Fruit fly (Drosophila melanogaster) whole organism, embryonic: ENCODE results near the gene CG34268.
A peak's percentile ranks its signal among the peaks of the same experiment; 100 is the strongest.

Source experiments
- Atf-2 ChIP-seq: fragments of 200-800 bp; sonication (Bioruptor generic); optimal IDR thresholded peaks from 2 replicates; lab custom pipeline; 2016; ENCODE audit warnings: missing biosample characterization, missing genetic modification characterization
- CG10462 ChIP-seq: fragments of 200-800 bp; sonication (Bioruptor generic); optimal IDR thresholded peaks from 2 replicates; lab custom pipeline; 2016; ENCODE audit warnings: missing biosample characterization, missing genetic modification characterization
- CG11560 ChIP-seq: fragments of 200-800 bp; sonication (Bioruptor generic); IDR thresholded peaks from 3 replicates; pipeline ENCODE4 v1.3.6; 2022; ENCODE audit warnings: missing biosample characterization, missing genetic modification characterization
- CG12391 ChIP-seq: fragments of 200-800 bp; sonication (Bioruptor generic); optimal IDR thresholded peaks from 3 replicates; lab custom pipeline; 2018; ENCODE audit warnings: missing biosample characterization, mild to moderate bottlenecking, missing genetic modification characterization, moderate library complexity
- CG13894 ChIP-seq: fragments of 200-800 bp; sonication (Bioruptor generic); optimal IDR thresholded peaks from 3 replicates; lab custom pipeline; 2018; ENCODE audit warnings: missing biosample characterization, mild to moderate bottlenecking, missing genetic modification characterization, moderate library complexity
- CG17359 ChIP-seq: fragments of 200-800 bp; sonication (Bioruptor generic); optimal IDR thresholded peaks from 3 replicates; lab custom pipeline; 2018; ENCODE audit warnings: missing biosample characterization, mild to moderate bottlenecking, missing genetic modification characterization, moderate library complexity
- CG17385 ChIP-seq: fragments of 200-800 bp; sonication (Bioruptor generic); optimal IDR thresholded peaks from 3 replicates; lab custom pipeline; 2018; ENCODE audit warnings: missing biosample characterization, mild to moderate bottlenecking, missing genetic modification characterization
- CG17802 ChIP-seq: fragments of 200-800 bp; sonication (Bioruptor generic); optimal IDR thresholded peaks from 2 replicates; lab custom pipeline; 2018; ENCODE audit warnings: missing biosample characterization, mild to moderate bottlenecking, missing genetic modification characterization, moderate library complexity
- CG17829 ChIP-seq: fragments of 200-800 bp; optimal IDR thresholded peaks from 2 replicates; lab custom pipeline; 2019; ENCODE audit warnings: missing biosample characterization, mild to moderate bottlenecking, missing genetic modification characterization, moderate library complexity
- CG18262 ChIP-seq: fragments of 200-800 bp; optimal IDR thresholded peaks from 3 replicates; lab custom pipeline; 2019; ENCODE audit warnings: missing biosample characterization, mild to moderate bottlenecking, missing genetic modification characterization, moderate library complexity
- CG4328 ChIP-seq: fragments of 200-800 bp; sonication (Bioruptor generic); optimal IDR thresholded peaks from 3 replicates; lab custom pipeline; 2017; ENCODE audit warnings: missing biosample characterization, missing genetic modification reagents, missing genetic modification characterization
- CG4360 ChIP-seq: fragments of 200-800 bp; sonication (Bioruptor generic); IDR thresholded peaks from 2 replicates; pipeline ENCODE4 v1.3.6; 2022; ENCODE audit warnings: missing biosample characterization, missing genetic modification characterization
- CG4707 ChIP-seq: fragments of 200-800 bp; sonication (Bioruptor generic); optimal IDR thresholded peaks from 2 replicates; lab custom pipeline; 2018; ENCODE audit warnings: missing biosample characterization, mild to moderate bottlenecking, missing genetic modification characterization, moderate library complexity
- CG6175 ChIP-seq: fragments of 200-800 bp; sonication (Bioruptor generic); IDR thresholded peaks from 3 replicates; pipeline ENCODE4 v1.3.6; 2022; ENCODE audit warnings: missing biosample characterization, missing genetic modification characterization
- CG6791 ChIP-seq: fragments of 200-800 bp; sonication (Bioruptor generic); IDR thresholded peaks from 3 replicates; pipeline ENCODE4 v1.3.6; 2022; ENCODE audit warnings: missing biosample characterization, missing genetic modification characterization; ENCODE audit not compliant: partially characterized antibody
- CG7372 ChIP-seq: fragments of 200-800 bp; sonication (Bioruptor generic); IDR thresholded peaks from 2 replicates; pipeline ENCODE4 v1.3.6; 2022; ENCODE audit warnings: missing biosample characterization, missing genetic modification characterization
- CG7556 ChIP-seq: fragments of 200-800 bp; sonication (Bioruptor generic); optimal IDR thresholded peaks from 2 replicates; lab custom pipeline; 2017; ENCODE audit warnings: missing biosample characterization, mild to moderate bottlenecking, missing genetic modification characterization
- CG8281 ChIP-seq: fragments of 200-800 bp; sonication (Bioruptor generic); optimal IDR thresholded peaks from 2 replicates; lab custom pipeline; 2018; ENCODE audit warnings: missing biosample characterization, mild to moderate bottlenecking, missing genetic modification characterization, moderate library complexity
- CG9437 ChIP-seq: fragments of 200-800 bp; sonication (Bioruptor generic); optimal IDR thresholded peaks from 2 replicates; lab custom pipeline; 2018; ENCODE audit warnings: missing biosample characterization, mild to moderate bottlenecking, missing genetic modification characterization
- Fer3 ChIP-seq: fragments of 200-800 bp; sonication (Bioruptor generic); optimal IDR thresholded peaks from 2 replicates; lab custom pipeline; 2018; ENCODE audit warnings: missing biosample characterization, mild to moderate bottlenecking, missing genetic modification characterization, moderate library complexity
- HHEX ChIP-seq: fragments of 200-800 bp; sonication (Bioruptor generic); optimal IDR thresholded peaks from 3 replicates; lab custom pipeline; 2017; ENCODE audit warnings: missing biosample characterization, mild to moderate bottlenecking, missing genetic modification characterization, missing genetic modification reagents
- HLH4C ChIP-seq: fragments of 200-800 bp; sonication (Bioruptor generic); IDR thresholded peaks from 3 replicates; pipeline ENCODE4 v1.3.6; 2022; ENCODE audit warnings: missing biosample characterization, missing genetic modification characterization; ENCODE audit not compliant: partially characterized antibody
- Xrp1 ChIP-seq: fragments of 200-800 bp; sonication (Bioruptor generic); IDR thresholded peaks from 2 replicates; pipeline ENCODE4 v1.3.6; 2022; ENCODE audit warnings: missing biosample characterization, missing genetic modification characterization
- abd-A ChIP-seq: fragments of 200-800 bp; sonication (Bioruptor generic); optimal IDR thresholded peaks from 3 replicates; lab custom pipeline; 2019; ENCODE audit warnings: missing biosample characterization, mild to moderate bottlenecking, missing genetic modification characterization, moderate library complexity
- br ChIP-seq: fragments of >200 bp; optimal IDR thresholded peaks from 2 replicates; lab custom pipeline; 2017
- btn ChIP-seq: fragments of 200-800 bp; sonication (Bioruptor generic); optimal IDR thresholded peaks from 2 replicates; lab custom pipeline; 2016; ENCODE audit warnings: missing biosample characterization, missing genetic modification characterization
- cg ChIP-seq: fragments of 200-800 bp; sonication (Bioruptor generic); optimal IDR thresholded peaks from 3 replicates; lab custom pipeline; 2019; ENCODE audit warnings: missing biosample characterization, mild to moderate bottlenecking, missing genetic modification characterization, moderate library complexity
- crol ChIP-seq: fragments of 200-800 bp; sonication (Bioruptor generic); IDR thresholded peaks from 2 replicates; pipeline ENCODE4 v1.3.6; 2022; ENCODE audit warnings: missing biosample characterization, missing genetic modification characterization
- cwo ChIP-seq: fragments of 200-800 bp; sonication (Bioruptor generic); optimal IDR thresholded peaks from 3 replicates; lab custom pipeline; 2017; ENCODE audit warnings: missing biosample characterization, missing genetic modification characterization, mild to moderate bottlenecking, moderate library complexity, missing genetic modification reagents
- exex ChIP-seq: fragments of 200-800 bp; sonication (Bioruptor generic); optimal IDR thresholded peaks from 4 replicates; lab custom pipeline; 2018; ENCODE audit warnings: missing biosample characterization, mild to moderate bottlenecking, missing genetic modification characterization, moderate library complexity
- eyg ChIP-seq: fragments of 200-800 bp; sonication (Bioruptor generic); optimal IDR thresholded peaks from 3 replicates; lab custom pipeline; 2016; ENCODE audit warnings: missing biosample characterization, missing genetic modification characterization
- gsb ChIP-seq: fragments of 200-800 bp; sonication (Bioruptor generic); IDR thresholded peaks from 2 replicates; pipeline ENCODE4 v1.3.6; 2022; ENCODE audit warnings: missing biosample characterization, missing genetic modification characterization
- jumu ChIP-seq: fragments of 200-800 bp; sonication (Bioruptor generic); optimal IDR thresholded peaks from 3 replicates; lab custom pipeline; 2016; ENCODE audit warnings: missing biosample characterization, missing genetic modification characterization
- nau ChIP-seq: fragments of 200-800 bp; sonication (Bioruptor generic); optimal IDR thresholded peaks from 3 replicates; lab custom pipeline; 2017; ENCODE audit warnings: missing biosample characterization, mild to moderate bottlenecking, missing genetic modification characterization, missing genetic modification reagents
- oc ChIP-seq: fragments of 200-800 bp; sonication (Bioruptor generic); optimal IDR thresholded peaks from 2 replicates; lab custom pipeline; 2018; ENCODE audit warnings: missing biosample characterization, mild to moderate bottlenecking, missing genetic modification characterization, moderate library complexity
- pb ChIP-seq: fragments of 200-800 bp; sonication (Bioruptor generic); optimal IDR thresholded peaks from 3 replicates; lab custom pipeline; 2016; ENCODE audit warnings: missing biosample characterization, missing genetic modification characterization
- pfk ChIP-seq: fragments of 200-800 bp; sonication (Bioruptor generic); optimal IDR thresholded peaks from 2 replicates; lab custom pipeline; 2018; ENCODE audit warnings: missing biosample characterization, mild to moderate bottlenecking, missing genetic modification characterization, moderate library complexity
- psq ChIP-seq: fragments of 200-800 bp; sonication (Bioruptor generic); optimal IDR thresholded peaks from 2 replicates; lab custom pipeline; 2017; ENCODE audit warnings: missing biosample characterization, missing genetic modification characterization
- run ChIP-seq: fragments of 200-800 bp; sonication (Bioruptor generic); optimal IDR thresholded peaks from 3 replicates; lab custom pipeline; 2018; ENCODE audit warnings: missing biosample characterization, mild to moderate bottlenecking, missing genetic modification characterization
- sc ChIP-seq, 3 experiments: fragments of >200 bp in 2 of 3; fragments of 200-800 bp in 1 of 3; sonication (Bioruptor generic) in 1 of 3; optimal IDR thresholded peaks; 2 replicates in 2 of 3; 3 replicates in 1 of 3; lab custom pipeline; 2017; ENCODE audit warnings: mild to moderate bottlenecking in 1 of 3, missing biosample characterization in 1 of 3, missing genetic modification characterization in 1 of 3, missing genetic modification reagents in 1 of 3
- schlank ChIP-seq: fragments of 200-800 bp; sonication (Bioruptor generic); optimal IDR thresholded peaks from 2 replicates; lab custom pipeline; 2018; ENCODE audit warnings: missing biosample characterization, mild to moderate bottlenecking, missing genetic modification characterization
- slp2 ChIP-seq: fragments of 200-800 bp; sonication (Bioruptor generic); optimal IDR thresholded peaks from 2 replicates; lab custom pipeline; 2016; ENCODE audit warnings: missing biosample characterization, missing genetic modification characterization
- sna ChIP-seq: fragments of 200-800 bp; sonication (Bioruptor generic); IDR thresholded peaks from 2 replicates; pipeline ENCODE4 v1.3.6; 2022; ENCODE audit warnings: missing biosample characterization, missing genetic modification characterization; ENCODE audit not compliant: partially characterized antibody
- sug ChIP-seq: fragments of 200-800 bp; optimal IDR thresholded peaks from 2 replicates; lab custom pipeline; 2019; ENCODE audit warnings: missing biosample characterization, mild to moderate bottlenecking, missing genetic modification characterization, moderate library complexity
- twi ChIP-seq: fragments of 200-800 bp; optimal IDR thresholded peaks from 2 replicates; lab custom pipeline; 2019; ENCODE audit warnings: missing biosample characterization, mild to moderate bottlenecking, missing genetic modification characterization, moderate library complexity
- vfl ChIP-seq: fragments of 200-800 bp; sonication (Bioruptor generic); optimal IDR thresholded peaks from 2 replicates; lab custom pipeline; 2016; ENCODE audit warnings: missing biosample characterization, missing genetic modification characterization
- zf30C ChIP-seq: fragments of 200-800 bp; sonication (Bioruptor generic); optimal IDR thresholded peaks from 3 replicates; lab custom pipeline; 2018; ENCODE audit warnings: missing biosample characterization, mild to moderate bottlenecking, missing genetic modification characterization

CG34268 gene

dm6 chr3L:548304-549198 is 47.8 kb downstream of the CG34268 start (continued):
- TF ChIP-seq CG17385 (GFP tag; lab: Kevin White, UChicago) (peak; percentile 55), CG9437 (GFP tag; lab: Kevin White, UChicago) (no peak), CG7372 (GFP tag; lab: Robert Waterston, UW) (no peak), CG8281 (tag; lab: Kevin White, UChicago) (no peak), jumu (GFP tag; lab: Kevin White, UChicago) (no peak), abd-A (tag; lab: Kevin White, UChicago) (peak; percentile 28), CG17802 (tag; lab: Kevin White, UChicago) (no peak), Atf-2 (GFP tag; lab: Kevin White, UChicago) (no peak), cwo (GFP tag; lab: Kevin White, UChicago) (no peak), sna (peak; percentile 25), run (tag; lab: Kevin White, UChicago) (no peak), schlank (tag; lab: Kevin White, UChicago) (peak; percentile 51), HHEX (GFP tag; lab: Kevin White, UChicago) (peak; percentile 20), btn (GFP tag; lab: Kevin White, UChicago) (no peak), slp2 (GFP tag; lab: Kevin White, UChicago) (no peak), CG18262 (tag; lab: Kevin White, UChicago) (no peak), CG11560 (no peak), zf30C (GFP tag; lab: Kevin White, UChicago) (no peak), twi (no peak), CG4328 (GFP tag; lab: Kevin White, UChicago) (peak; percentile 7), oc (tag; lab: Kevin White, UChicago) (no peak), pfk (GFP tag; lab: Kevin White, UChicago) (peak; percentile 15), HLH4C (GFP tag; lab: Robert Waterston, UW) (peak; percentile 50; the same call in 2 of the 3 replicates), sug (peak; percentile 84), nau (GFP tag; lab: Kevin White, UChicago) (no peak), CG17829 (tag; lab: Kevin White, UChicago) (no peak), CG12391 (tag; lab: Kevin White, UChicago) (no peak), CG4707 (GFP tag; lab: Kevin White, UChicago) (no peak), pb (GFP tag; lab: Kevin White, UChicago) (no peak), Xrp1 (GFP tag; lab: Robert Waterston, UW) (no peak), Fer3 (tag; lab: Kevin White, UChicago) (peak; percentile 4), CG17359 (peak; percentile 4), CG10462 (GFP tag; lab: Kevin White, UChicago) (no peak)

dm6 chr3L:550082-550827 is 49.5 kb downstream of the CG34268 start:
- peak; percentile 53 for TF ChIP-seq CG13894 (tag; lab: Kevin White, UChicago)
- peak; percentile 19 for TF ChIP-seq eyg (GFP tag; lab: Kevin White, UChicago)
- TF ChIP-seq cg (GFP tag; lab: Kevin White, UChicago) = peak; percentile 26
- no peak for TF ChIP-seq vfl (GFP tag; lab: Kevin White, UChicago)
- TF ChIP-seq CG4360 = no peak
- TF ChIP-seq exex (tag; lab: Kevin White, UChicago) = no peak
- TF ChIP-seq CG6175 (GFP tag; lab: Robert Waterston, UW) = 0 out of 3 replicates have a peak, but pooled peaks have one; percentile 18
- TF ChIP-seq br = no peak
- no peak for TF ChIP-seq gsb (GFP tag; lab: Robert Waterston, UW)
- TF ChIP-seq psq (GFP tag; lab: Kevin White, UChicago) = peak; percentile 36
- TF ChIP-seq crol (GFP tag; lab: Robert Waterston, UW) = peak; percentile 57
- no peak for TF ChIP-seq CG7556
- no peak for TF ChIP-seq sc (optimal IDR thresholded peaks at IDR 0.05; lab: Kevin White, UChicago)
- no peak for TF ChIP-seq sc (GFP tag; optimal IDR thresholded peaks at IDR 0.05; lab: Kevin White, UChicago)
- TF ChIP-seq CG6791 = peak; percentile 33; the same call in 1 of the 3 replicates
